Worm (Caenorhabditis elegans): ENCODE results near the gene pyr-1.

pyr-1 gene

DNA sequence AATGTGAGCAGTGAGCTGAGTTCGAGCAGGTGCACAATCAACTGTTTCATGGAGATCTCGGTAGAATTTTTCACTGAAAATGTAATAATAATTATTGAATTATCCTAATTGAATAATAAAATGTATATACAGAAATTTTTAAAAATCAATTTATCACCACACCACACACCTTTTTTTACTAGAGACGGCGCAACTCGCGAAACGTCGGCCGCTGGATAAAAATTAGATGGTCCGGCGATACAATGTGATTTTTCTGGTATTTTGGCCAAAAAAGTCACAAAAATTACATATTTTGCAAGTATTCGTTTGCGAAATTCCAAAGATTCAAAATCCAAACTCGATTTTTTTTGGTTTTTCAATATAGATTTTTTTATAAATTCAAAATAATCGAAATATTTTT lies 19.9 kb downstream of the pyr-1 start (continued):
- TF ChIP-seq dpl-1 (GFP tag; optimal IDR thresholded peaks at IDR 0.05) (no peak), gei-17 (GFP tag; optimal IDR thresholded peaks at IDR 0.05) (no peak), nhr-179 (tag; optimal IDR thresholded peaks at IDR 0.05) (no peak), snpc-1.3 (tag; optimal IDR thresholded peaks at IDR 0.05; ENCODE audit: insufficient read depth) (peak; percentile 35), snpc-4 (GFP tag; optimal IDR thresholded peaks at IDR 0.05) (peak; percentile 86), snpc-4 (tag; optimal IDR thresholded peaks at IDR 0.05) (peak; percentile 71 to 92 (median 90)), bed-1 (GFP tag; IDR thresholded peaks at IDR 0.05) (no peak), ztf-28 (GFP tag; IDR thresholded peaks at IDR 0.05) (no peak), tbp1 (GFP tag; optimal IDR thresholded peaks at IDR 0.05) (peak; percentile 28), madf-6 (GFP tag; IDR thresholded peaks at IDR 0.05) (no peak; the same call in 1 of the 2 replicates), F55B11.4 (tag; optimal IDR thresholded peaks at IDR 0.05; ENCODE audit: borderline replicate concordance, insufficient read depth) (no peak)

- TF ChIP-seq cebp-1 (GFP tag; IDR thresholded peaks at IDR 0.05) (peak; percentile 61; the same call in 1 of the 2 replicates), cebp-1 (tag; optimal IDR thresholded peaks at IDR 0.05) (peak; percentile 96), T26A5.8 (tag; optimal IDR thresholded peaks at IDR 0.05) (no peak)
These were observed 24.5 kb downstream of the pyr-1 start for ce11 chrII:8675369-8675768.

- TF ChIP-seq sptf-2 (GFP tag; optimal IDR thresholded peaks at IDR 0.05) (no peak), nhr-80 (tag; optimal IDR thresholded peaks at IDR 0.05) (peak; percentile 8), pha-4 (tag; optimal IDR thresholded peaks at IDR 0.05) (no peak), tbx-9 (tag; optimal IDR thresholded peaks at IDR 0.05; ENCODE audit: borderline replicate concordance) (no peak), C17E4.6 (GFP tag; IDR thresholded peaks at IDR 0.05) (no peak), cebp-1 (GFP tag; IDR thresholded peaks at IDR 0.05) (no peak), cebp-1 (tag; optimal IDR thresholded peaks at IDR 0.05) (no peak), xnd-1 (tag; optimal IDR thresholded peaks at IDR 0.05) (no peak)
These were observed 28.9 kb downstream of the pyr-1 start for ce11 chrII:8679799-8680198.

DNA sequence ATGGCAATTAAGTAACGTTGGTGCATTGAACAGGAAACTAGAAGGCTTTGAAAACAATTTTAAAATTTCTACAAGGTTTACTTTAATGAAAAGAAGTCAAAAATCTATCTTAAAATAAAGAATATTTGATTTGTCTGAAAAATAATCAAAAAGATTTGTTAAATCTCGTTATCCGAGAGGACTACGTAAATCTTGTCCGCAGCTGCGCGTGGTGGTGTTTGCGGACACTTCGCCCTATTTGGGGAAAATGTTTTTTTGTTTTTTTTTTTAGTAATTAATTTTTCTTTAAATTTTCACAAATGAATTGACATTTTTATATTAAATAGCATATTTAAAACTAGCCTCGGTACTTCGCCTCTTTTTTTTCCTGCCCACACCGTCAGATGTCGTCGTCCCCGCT lies 33.0 kb downstream of the pyr-1 start:
- TF ChIP-seq atf-7 (tag; optimal IDR thresholded peaks at IDR 0.05) (no peak), F33H1.4 (GFP tag; IDR thresholded peaks at IDR 0.05) (peak; percentile 61), repo-1 (tag; optimal IDR thresholded peaks at IDR 0.05) (no peak), xnd-1 (tag; optimal IDR thresholded peaks at IDR 0.05) (no peak), ceh-79 (tag; optimal IDR thresholded peaks at IDR 0.05) (no peak), nhr-120 (GFP tag; IDR thresholded peaks at IDR 0.05) (no peak), snpc-3.4 (tag; optimal IDR thresholded peaks at IDR 0.05) (no peak), madf-3 (GFP tag; IDR thresholded peaks at IDR 0.05) (no peak), hmg-1.2 (GFP tag; IDR thresholded peaks at IDR 0.05) (0 out of 2 replicates have a peak, but pooled peaks have one; percentile 25), attf-5 (GFP tag; optimal IDR thresholded peaks at IDR 0.05) (no peak), ztf-6 (GFP tag; IDR thresholded peaks at IDR 0.05) (no peak), tlf-1 (GFP tag; optimal IDR thresholded peaks at IDR 0.05) (no peak), ceh-100 (GFP tag; IDR thresholded peaks at IDR 0.05) (no peak), madf-8 (GFP tag; conservative IDR thresholded peaks at IDR 0.05) (peak; percentile 44; the same call in 1 of the 2 replicates), dpl-1 (GFP tag; optimal IDR thresholded peaks at IDR 0.05) (peak; percentile 34), B0336.3 (GFP tag; IDR thresholded peaks at IDR 0.05) (no peak), sptf-2 (GFP tag; optimal IDR thresholded peaks at IDR 0.05) (no peak), efl-1 (GFP tag; optimal IDR thresholded peaks at IDR 0.05) (peak; percentile 6), mxl-1 (tag; optimal IDR thresholded peaks at IDR 0.05) (no peak), athp-1 (tag; optimal IDR thresholded peaks at IDR 0.05) (peak; percentile 99), lin-35 (GFP tag; optimal IDR thresholded peaks at IDR 0.05) (peak in 1 of 3 experiments; percentile 57), C17E4.6 (GFP tag; IDR thresholded peaks at IDR 0.05) (0 out of 2 replicates have a peak, but pooled peaks have one; percentile 36), ztf-3 (GFP tag; optimal IDR thresholded peaks at IDR 0.05) (no peak), ceh-27 (GFP tag; optimal IDR thresholded peaks at IDR 0.05) (no peak), snpc-1.3 (tag; optimal IDR thresholded peaks at IDR 0.05; ENCODE audit: insufficient read depth) (peak; percentile 31), somi-1 (GFP tag; optimal IDR thresholded peaks at IDR 0.05) (no peak), lsl-1 (GFP tag; optimal IDR thresholded peaks at IDR 0.05) (peak; percentile 52), snpc-1.1 (tag; optimal IDR thresholded peaks at IDR 0.05; ENCODE audit: insufficient read depth) (peak; percentile 19), rcor-1 (GFP tag; IDR thresholded peaks at IDR 0.05) (0 out of 2 replicates have a peak, but pooled peaks have one; percentile 34)

Measured in whole organism, young adult.